Worm (Caenorhabditis elegans) whole organism, L4/young adult: ENCODE data around the gene gadr-4.

Source experiments
- W03F9.2 ChIP-seq: fragments of 150-350 bp; optimal IDR thresholded peaks from 2 replicates; lab custom pipeline; 2014; ENCODE audit warnings: missing biosample characterization, missing genetic modification characterization
- dao-5 ChIP-seq: sonication (generic microtip); optimal IDR thresholded peaks from 2 replicates; lab custom pipeline; 2016; ENCODE audit warnings: missing genotype, missing genetic modification characterization, moderate library complexity, missing compliant biosample characterization
- him-1 ChIP-seq: sonication (generic microtip); optimal IDR thresholded peaks from 2 replicates; lab custom pipeline; 2016; ENCODE audit warnings: missing genotype, missing genetic modification reagents, missing genetic modification characterization, missing compliant biosample characterization

ce11 chrII:4102723-4103122, 40.3 kb upstream of the gadr-4 start:
- TF ChIP-seq dao-5 (tag; lab: Kevin White, UChicago) (no peak), W03F9.2 (tag; lab: Kevin White, UChicago) (no peak), him-1 (tag; lab: Kevin White, UChicago) (no peak)
